Worm (Caenorhabditis elegans): ENCODE measurements around the gene F40F8.3.

The F40F8.3 gene

DNA sequence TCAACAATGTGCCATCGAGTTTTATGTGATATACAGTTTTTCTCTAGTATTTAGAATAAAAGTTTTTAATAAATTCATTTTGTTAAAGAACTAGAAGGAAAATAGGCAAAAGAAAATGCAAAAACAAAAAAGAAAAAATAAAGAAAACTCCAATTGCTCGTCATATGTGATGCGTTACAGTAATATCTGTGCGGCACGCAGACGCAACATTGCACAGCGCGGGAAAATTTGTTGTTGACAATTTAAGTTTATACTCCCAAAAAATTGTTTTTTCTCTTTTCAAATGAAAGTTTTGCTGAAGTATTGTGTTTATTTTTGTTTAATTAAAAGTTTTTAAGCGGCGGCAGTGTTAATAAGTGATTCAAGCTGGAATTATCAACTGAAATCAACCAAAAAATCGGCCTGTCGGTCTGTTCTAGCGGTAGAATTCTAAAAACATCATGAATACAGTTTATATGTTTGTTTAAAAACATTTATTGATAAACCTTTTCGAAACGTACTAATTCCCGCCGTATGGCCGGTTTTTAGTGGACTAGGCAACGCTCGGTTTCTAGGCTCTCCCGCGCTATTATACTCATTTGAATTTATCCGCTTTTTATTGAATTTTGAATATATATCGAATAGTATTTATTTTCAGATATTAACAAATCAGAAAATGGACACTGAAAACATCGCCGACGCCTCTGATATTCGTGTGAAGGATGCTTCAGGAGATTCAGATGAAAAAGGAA lies 22.9 kb upstream of the F40F8.3 start, which contains the start of gene nasp-1:
TSS of gene nasp-1 (plus strand) at position 632 of the 731 bp plus-strand sequence.
- TF ChIP-seq unc-62 (GFP tag; optimal IDR thresholded peaks at IDR 0.05), result no peak
- TF ChIP-seq mep-1 (tag; optimal IDR thresholded peaks at IDR 0.05), result no peak
- TF ChIP-seq M03D4.4 (tag; optimal IDR thresholded peaks at IDR 0.05), result no peak
- no peak for TF ChIP-seq ceh-83 (GFP tag; optimal IDR thresholded peaks at IDR 0.05)
- TF ChIP-seq nhr-237 (tag; optimal IDR thresholded peaks at IDR 0.05), result no peak
- TF ChIP-seq nhr-28 (tag; optimal IDR thresholded peaks at IDR 0.05), result no peak
- TF ChIP-seq nhr-12 (tag; optimal IDR thresholded peaks at IDR 0.05), result no peak
- no peak for TF ChIP-seq ztf-11 (tag; optimal IDR thresholded peaks at IDR 0.05)
- no peak for TF ChIP-seq hlh-1 (tag; optimal IDR thresholded peaks at IDR 0.05)
- TF ChIP-seq ceh-43 (GFP tag; optimal IDR thresholded peaks at IDR 0.05), result no peak
- no peak for TF ChIP-seq tbx-8 (GFP tag; optimal IDR thresholded peaks at IDR 0.05)
- no peak for TF ChIP-seq ceh-39 (tag; optimal IDR thresholded peaks at IDR 0.05)
- peak; percentile 90 for TF ChIP-seq lsy-2 (tag; optimal IDR thresholded peaks at IDR 0.05)
- no peak for TF ChIP-seq ham-2 (GFP tag; optimal IDR thresholded peaks at IDR 0.05)
- no peak for TF ChIP-seq zip-8 (tag; optimal IDR thresholded peaks at IDR 0.05)
- no peak for TF ChIP-seq sem-2 (GFP tag; optimal IDR thresholded peaks at IDR 0.05)
- TF ChIP-seq lin-13 (tag; optimal IDR thresholded peaks at IDR 0.05), result peak; percentile 12

DNA sequence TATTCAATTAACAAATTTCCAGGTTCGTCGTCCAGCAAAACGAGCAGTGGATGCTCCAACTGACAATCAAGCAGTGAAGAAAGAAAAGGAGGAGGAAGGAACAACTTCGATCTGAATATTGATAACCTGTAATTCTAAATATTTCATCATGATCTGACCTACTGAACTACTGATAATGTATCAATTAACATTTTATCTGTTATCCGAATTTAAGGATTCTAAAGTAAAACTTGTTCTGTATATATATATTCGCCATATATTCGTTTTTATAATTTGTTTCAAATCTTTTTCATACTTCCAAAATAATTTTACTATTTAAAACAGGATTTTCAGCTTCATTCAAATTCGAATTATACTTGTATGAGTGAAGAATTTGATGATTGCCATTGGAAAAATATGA lies 21.3 kb upstream of the F40F8.3 start, which contains the start of gene apc-17:
TSS of gene apc-17 (plus strand) at position 301 of the 400 bp plus-strand sequence.
- no peak for TF ChIP-seq sem-2 (GFP tag; optimal IDR thresholded peaks at IDR 0.05)
- TF ChIP-seq snpc-4 (tag; optimal IDR thresholded peaks at IDR 0.05), result no peak

ce11 chrII:11110419-11110818 lies 18.7 kb upstream of the F40F8.3 start:
- TF ChIP-seq cnd-1 (tag; optimal IDR thresholded peaks at IDR 0.05), result no peak
- no peak for TF ChIP-seq hlh-1 (tag; optimal IDR thresholded peaks at IDR 0.05)

DNA sequence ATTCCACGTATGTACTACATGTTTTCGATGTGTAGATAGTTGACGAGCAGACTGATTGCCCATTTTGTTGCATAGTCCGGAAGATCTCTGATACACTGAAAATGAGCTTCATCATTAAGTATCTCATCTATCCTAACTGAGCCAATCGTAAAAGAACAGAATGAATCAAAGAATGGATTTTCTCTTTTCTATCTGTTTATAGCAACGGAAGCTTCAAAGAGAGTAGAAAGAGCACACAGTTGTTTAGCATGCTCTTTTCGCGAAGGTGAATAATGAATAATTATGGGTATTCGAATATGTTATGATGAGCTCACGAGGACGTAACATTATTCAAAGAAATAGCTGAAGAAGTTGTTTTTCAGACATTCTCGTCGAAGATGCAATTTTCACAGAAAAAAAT lies 18.0 kb upstream of the F40F8.3 start, which contains the start of gene glb-4:
TSS of gene glb-4 (minus strand) at position 101 of the 400 bp plus-strand sequence.
- no peak for TF ChIP-seq sptf-1 (tag; optimal IDR thresholded peaks at IDR 0.05)
- no peak for TF ChIP-seq ceh-43 (GFP tag; optimal IDR thresholded peaks at IDR 0.05)
- no peak for TF ChIP-seq ceh-83 (GFP tag; optimal IDR thresholded peaks at IDR 0.05)
- no peak for TF ChIP-seq ztf-11 (tag; optimal IDR thresholded peaks at IDR 0.05)
- TF ChIP-seq drap-1 (GFP tag; optimal IDR thresholded peaks at IDR 0.05), result no peak
- no peak for TF ChIP-seq snpc-4 (tag; optimal IDR thresholded peaks at IDR 0.05)
- no peak for TF ChIP-seq ces-1 (GFP tag; optimal IDR thresholded peaks at IDR 0.05)
- no peak for TF ChIP-seq nhr-28 (tag; optimal IDR thresholded peaks at IDR 0.05)
- no peak for TF ChIP-seq elt-3 (tag; optimal IDR thresholded peaks at IDR 0.05)
- TF ChIP-seq ham-2 (GFP tag; optimal IDR thresholded peaks at IDR 0.05), result no peak
- no peak for TF ChIP-seq unc-120 (tag; optimal IDR thresholded peaks at IDR 0.05; ENCODE audit: poor library complexity, severe bottlenecking)
- TF ChIP-seq elt-1 (tag; optimal IDR thresholded peaks at IDR 0.05; ENCODE audit: borderline replicate concordance, insufficient read depth), result no peak
- TF ChIP-seq hlh-1 (tag; optimal IDR thresholded peaks at IDR 0.05), result no peak
- no peak for TF ChIP-seq bed-3 (GFP tag; optimal IDR thresholded peaks at IDR 0.05)

- TF ChIP-seq lsy-2 (tag; optimal IDR thresholded peaks at IDR 0.05), result no peak
- no peak for TF ChIP-seq ztf-11 (tag; optimal IDR thresholded peaks at IDR 0.05)
- TF ChIP-seq elt-3 (tag; optimal IDR thresholded peaks at IDR 0.05), result no peak
- TF ChIP-seq ceh-83 (GFP tag; optimal IDR thresholded peaks at IDR 0.05), result no peak
- TF ChIP-seq flh-1 (GFP tag; optimal IDR thresholded peaks at IDR 0.05), result no peak
- no peak for TF ChIP-seq hlh-1 (tag; optimal IDR thresholded peaks at IDR 0.05)
- TF ChIP-seq unc-120 (tag; optimal IDR thresholded peaks at IDR 0.05; ENCODE audit: poor library complexity, severe bottlenecking), result no peak
- no peak for TF ChIP-seq nhr-12 (tag; optimal IDR thresholded peaks at IDR 0.05)
- no peak for TF ChIP-seq unc-62 (GFP tag; optimal IDR thresholded peaks at IDR 0.05)
- TF ChIP-seq elt-1 (tag; optimal IDR thresholded peaks at IDR 0.05; ENCODE audit: borderline replicate concordance, insufficient read depth), result no peak
- TF ChIP-seq mab-5 (tag; optimal IDR thresholded peaks at IDR 0.05), result no peak
- TF ChIP-seq cnd-1 (tag; optimal IDR thresholded peaks at IDR 0.05), result no peak
- TF ChIP-seq pha-4 (tag; optimal IDR thresholded peaks at IDR 0.05), result no peak
These were observed 16.7 kb upstream of the F40F8.3 start, which contains the start of gene mat-2 for ce11 chrII:11112419-11112818. TSS of gene mat-2 (plus strand) at chrII:11112719.

All from whole organism, mixed stage, embryonic.